Worm (Caenorhabditis elegans) whole organism, midembryonic: ENCODE data around the gene nadk-1.

Experiments used
- T22C8.4 ChIP-seq: fragments of 200-800 bp; sonication (Bioruptor generic); IDR thresholded peaks from 2 replicates; pipeline ENCODE4 v1.3.6; 2022; ENCODE audit warnings: missing genetic modification characterization, missing compliant biosample characterization
- cog-1 ChIP-seq: sonication (generic microtip); optimal IDR thresholded peaks from 2 replicates; lab custom pipeline; 2016; ENCODE audit warnings: missing genetic modification characterization, missing compliant biosample characterization
- flt-1 ChIP-seq: fragments of 200-800 bp; sonication (Bioruptor generic); IDR thresholded peaks from 2 replicates; pipeline ENCODE4 v1.3.6; 2022; ENCODE audit warnings: missing genetic modification characterization, missing compliant biosample characterization
- klf-2 ChIP-seq: fragments of 200-800 bp; sonication (Bioruptor generic); conservative IDR thresholded peaks from 2 replicates; pipeline ENCODE4 v1.3.6; 2022; ENCODE audit warnings: missing genetic modification reagents, missing genetic modification characterization, missing compliant biosample characterization
- med-1 ChIP-seq: sonication (generic microtip); optimal IDR thresholded peaks from 2 replicates; lab custom pipeline; 2017; ENCODE audit warnings: missing genetic modification characterization, mild to moderate bottlenecking, missing compliant biosample characterization, antibody characterized with exemption, missing genetic modification reagents; ENCODE audit not compliant: insufficient read depth
- ref-1 ChIP-seq: fragments of 200-800 bp; sonication (Bioruptor generic); conservative IDR thresholded peaks from 2 replicates; pipeline ENCODE4 v1.3.6; 2022; ENCODE audit warnings: missing genetic modification reagents, missing genetic modification characterization, missing compliant biosample characterization
- tab-1 ChIP-seq: fragments of 200-800 bp; sonication (Bioruptor generic); IDR thresholded peaks from 2 replicates; pipeline ENCODE4 v1.3.6; 2022; ENCODE audit warnings: missing genetic modification characterization, missing compliant biosample characterization
- ztf-23 ChIP-seq: fragments of 200-800 bp; sonication (Bioruptor generic); IDR thresholded peaks from 2 replicates; pipeline ENCODE4 v1.3.6; 2022; ENCODE audit warnings: missing genetic modification reagents, missing genetic modification characterization, missing compliant biosample characterization
- ztf-29 ChIP-seq: fragments of 200-800 bp; sonication (Bioruptor generic); IDR thresholded peaks from 2 replicates; pipeline ENCODE4 v1.3.6; 2022; ENCODE audit warnings: missing genetic modification reagents, missing genetic modification characterization, missing compliant biosample characterization

Gene nadk-1

ce11 chrIV:1433978-1434377 is 22.9 kb upstream of the nadk-1 start:
- TF ChIP-seq T22C8.4 (GFP tag; lab: Robert Waterston, UW) (0 out of 2 replicates have a peak, but pooled peaks have one; percentile 48), tab-1 (no peak)

ce11 chrIV:1434554-1435089 is 22.3 kb upstream of the nadk-1 start, which contains the start of gene clp-6:
TSS of gene clp-6 (minus strand) at chrIV:1435039.
- TF ChIP-seq flt-1 (GFP tag; lab: Robert Waterston, UW), result no peak
- peak; percentile 68 for TF ChIP-seq T22C8.4 (GFP tag; lab: Robert Waterston, UW)
- TF ChIP-seq ztf-29 (GFP tag; lab: Robert Waterston, UW), result no peak
- TF ChIP-seq cog-1 (tag; lab: Kevin White, UChicago), result no peak

DNA sequence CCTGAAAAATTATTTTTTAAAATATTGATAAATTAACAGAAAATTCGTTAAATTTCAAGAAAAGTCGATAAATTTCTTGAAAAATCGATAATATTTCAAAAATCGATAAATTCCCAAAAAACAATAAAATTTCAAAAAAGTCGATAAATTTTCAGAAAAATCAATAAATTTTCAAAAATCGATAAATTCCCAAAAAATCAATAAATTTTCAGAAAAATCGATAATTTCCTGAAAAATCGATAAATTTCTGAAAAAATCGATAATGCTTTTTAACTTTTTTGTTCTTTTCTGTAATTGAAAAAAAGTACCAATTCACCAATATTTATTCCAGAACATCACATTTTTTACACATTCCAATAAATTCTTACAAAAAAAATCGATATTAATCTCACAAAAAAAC is 21.7 kb upstream of the nadk-1 start:
- no peak for TF ChIP-seq klf-2 (GFP tag; lab: Robert Waterston, UW)
- no peak for TF ChIP-seq ztf-29 (GFP tag; lab: Robert Waterston, UW)
- TF ChIP-seq ref-1 (GFP tag; lab: Robert Waterston, UW), result no peak
- TF ChIP-seq ztf-23 (GFP tag; lab: Robert Waterston, UW), result no peak
- peak; percentile 97 for TF ChIP-seq T22C8.4 (GFP tag; lab: Robert Waterston, UW)

DNA sequence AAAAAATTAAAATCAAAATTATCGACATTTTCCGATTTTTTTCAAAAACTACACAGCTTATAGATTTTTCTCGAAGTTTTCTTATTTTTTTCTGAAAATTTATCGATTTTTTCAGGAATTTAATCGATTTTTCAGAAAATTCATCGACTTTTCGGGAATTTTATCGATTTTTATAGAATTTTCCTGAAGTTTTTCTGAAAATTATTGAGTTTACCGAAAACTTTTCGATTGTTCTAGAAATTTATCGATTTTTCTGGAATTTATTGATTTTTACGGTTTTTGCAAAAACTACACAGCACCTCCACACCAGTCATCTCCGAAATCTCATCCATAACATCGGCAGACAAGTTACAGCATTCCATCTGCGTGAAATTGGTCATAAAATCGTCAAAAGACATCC is 19.2 kb upstream of the nadk-1 start:
- TF ChIP-seq cog-1 (tag; lab: Kevin White, UChicago) (no peak), T22C8.4 (GFP tag; lab: Robert Waterston, UW) (peak; percentile 37; the same call in 1 of the 2 replicates)

ce11 chrIV:1443514-1443913 is 13.4 kb upstream of the nadk-1 start:
- no peak for TF ChIP-seq flt-1 (GFP tag; lab: Robert Waterston, UW)
- peak; percentile 95 for TF ChIP-seq T22C8.4 (GFP tag; lab: Robert Waterston, UW)

DNA sequence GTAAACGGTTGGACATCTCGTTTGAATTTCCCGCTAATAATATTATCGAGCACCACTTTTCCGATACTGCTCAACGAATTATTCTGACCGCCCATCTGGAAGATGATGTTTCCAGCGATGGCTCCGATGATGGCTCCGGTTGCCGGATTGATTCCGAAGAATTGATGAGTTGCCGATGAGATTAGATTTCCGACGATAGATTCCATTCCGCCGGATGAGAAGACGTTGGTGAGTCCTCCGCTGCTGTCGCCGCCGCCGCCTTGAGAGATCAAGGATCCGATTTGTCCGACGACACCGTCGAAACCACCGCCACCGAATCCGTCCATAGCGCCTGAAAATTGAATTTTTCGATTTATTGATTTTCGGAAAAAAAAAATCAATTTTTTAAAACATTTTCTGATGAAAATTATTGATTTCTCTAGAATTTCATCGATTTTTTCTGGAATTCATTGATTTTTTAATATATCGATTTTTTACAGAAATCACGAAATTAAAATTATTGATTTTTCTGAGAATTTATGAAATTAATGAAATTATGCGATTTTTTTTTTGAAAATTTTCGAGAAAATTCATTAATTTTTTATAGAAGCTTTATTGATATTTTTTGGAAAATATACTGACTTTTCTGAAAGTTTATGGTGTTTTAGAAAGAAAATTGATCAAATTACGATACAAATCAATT is 12.7 kb upstream of the nadk-1 start:
- TF ChIP-seq klf-2 (GFP tag; lab: Robert Waterston, UW), result no peak
- TF ChIP-seq ref-1 (GFP tag; lab: Robert Waterston, UW), result no peak
- TF ChIP-seq T22C8.4 (GFP tag; lab: Robert Waterston, UW), result peak; percentile 35; the same call in 1 of the 2 replicates
- no peak for TF ChIP-seq ztf-23 (GFP tag; lab: Robert Waterston, UW)

DNA sequence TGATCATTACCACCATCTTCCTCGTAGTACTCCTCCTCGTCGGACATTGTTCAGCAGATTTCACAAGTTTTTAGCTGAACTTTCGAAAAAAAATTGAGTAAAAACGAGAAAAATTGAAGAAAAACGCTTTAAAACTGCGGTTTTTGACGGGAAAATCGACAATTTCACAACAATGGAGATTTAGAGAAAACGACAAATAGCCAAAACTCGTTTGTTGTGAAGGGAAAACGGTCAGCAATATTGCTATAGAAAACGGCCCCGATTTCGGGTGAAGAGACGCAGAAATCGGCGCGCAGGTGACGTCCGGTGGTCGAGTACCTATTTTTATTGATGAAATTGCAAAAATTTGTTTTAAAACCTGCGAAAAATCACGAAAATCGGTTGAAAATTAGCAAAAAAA is 11.0 kb upstream of the nadk-1 start, which contains the start of gene clp-7:
TSS of gene clp-7 (minus strand) at position 47 of the 400 bp plus-strand sequence.
- TF ChIP-seq ref-1 (GFP tag; lab: Robert Waterston, UW) (no peak), cog-1 (tag; lab: Kevin White, UChicago) (no peak)

DNA sequence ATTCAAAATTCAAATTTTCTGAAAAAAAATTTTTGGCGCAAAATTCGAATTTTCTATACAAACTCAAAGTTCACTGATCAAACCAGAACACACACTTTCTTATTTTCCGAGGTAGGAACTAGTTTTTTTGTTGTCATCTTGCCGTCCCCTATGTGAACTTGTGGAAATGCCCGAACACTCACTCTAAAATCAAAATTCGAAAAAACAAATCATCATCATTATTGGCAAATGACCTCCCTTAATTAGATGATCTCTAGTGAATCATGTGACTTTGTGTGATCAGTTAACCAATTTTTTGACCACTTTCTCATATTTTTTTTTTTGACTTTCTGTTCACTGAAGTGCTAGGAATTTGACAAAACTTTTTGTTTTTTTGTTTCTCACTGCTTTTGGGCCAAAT is 4.4 kb upstream of the nadk-1 start:
- no peak for TF ChIP-seq ztf-23 (GFP tag; lab: Robert Waterston, UW)
- TF ChIP-seq ztf-29 (GFP tag; lab: Robert Waterston, UW), result no peak
- TF ChIP-seq klf-2 (GFP tag; lab: Robert Waterston, UW), result no peak
- no peak for TF ChIP-seq med-1
- no peak for TF ChIP-seq ref-1 (GFP tag; lab: Robert Waterston, UW)
- TF ChIP-seq cog-1 (tag; lab: Kevin White, UChicago), result no peak
- no peak for TF ChIP-seq flt-1 (GFP tag; lab: Robert Waterston, UW)
- no peak for TF ChIP-seq T22C8.4 (GFP tag; lab: Robert Waterston, UW)

ce11 chrIV:1453451-1453850 is 3.4 kb upstream of the nadk-1 start:
- no peak for TF ChIP-seq tab-1

DNA sequence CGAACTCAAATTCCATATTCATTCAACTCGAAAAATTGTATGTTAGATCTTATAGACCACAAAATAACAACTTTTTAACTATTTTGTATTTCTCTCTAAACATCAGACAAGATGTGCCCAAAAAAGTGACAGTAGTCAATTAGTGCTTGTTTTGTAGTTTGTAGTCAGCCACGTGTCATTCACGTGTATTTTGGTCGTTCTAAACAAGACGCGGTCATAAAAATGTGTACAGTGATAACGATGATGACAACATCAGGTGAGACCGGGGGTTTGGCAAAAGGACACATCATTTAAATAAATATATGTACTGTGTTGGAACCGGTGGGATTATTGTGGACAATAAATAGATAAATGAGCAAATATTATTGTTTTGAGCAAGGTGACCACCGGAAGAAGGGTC is 2.7 kb upstream of the nadk-1 start:
- TF ChIP-seq ztf-29 (GFP tag; lab: Robert Waterston, UW), result no peak
- TF ChIP-seq T22C8.4 (GFP tag; lab: Robert Waterston, UW), result no peak
- TF ChIP-seq tab-1, result no peak
- TF ChIP-seq cog-1 (tag; lab: Kevin White, UChicago), result no peak
- TF ChIP-seq klf-2 (GFP tag; lab: Robert Waterston, UW), result no peak
- TF ChIP-seq ztf-23 (GFP tag; lab: Robert Waterston, UW), result no peak
- no peak for TF ChIP-seq ref-1 (GFP tag; lab: Robert Waterston, UW)
- no peak for TF ChIP-seq med-1
- no peak for TF ChIP-seq flt-1 (GFP tag; lab: Robert Waterston, UW)

DNA sequence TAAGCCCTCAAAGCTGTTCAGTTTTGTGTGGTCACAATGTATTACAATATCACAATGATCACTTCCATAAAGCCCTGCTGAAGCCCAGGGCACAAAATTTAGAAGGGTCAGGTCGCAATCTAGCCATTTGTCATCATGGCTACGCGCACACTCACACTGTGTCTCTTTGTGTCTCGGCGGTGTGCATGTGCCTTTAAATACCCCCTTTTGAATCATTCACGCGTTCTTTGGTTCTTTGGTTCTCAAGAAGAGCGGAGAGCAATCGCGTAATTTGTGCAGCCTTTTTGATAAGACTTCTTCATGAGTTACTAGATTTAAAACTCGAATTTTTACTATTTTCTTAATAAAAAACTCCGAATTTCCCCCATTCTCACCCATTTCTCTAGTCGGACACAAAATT is 1.9 kb upstream of the nadk-1 start:
- TF ChIP-seq cog-1 (tag; lab: Kevin White, UChicago), result no peak
- TF ChIP-seq T22C8.4 (GFP tag; lab: Robert Waterston, UW), result no peak
- TF ChIP-seq ref-1 (GFP tag; lab: Robert Waterston, UW), result no peak
- no peak for TF ChIP-seq med-1
- no peak for TF ChIP-seq ztf-23 (GFP tag; lab: Robert Waterston, UW)
- no peak for TF ChIP-seq flt-1 (GFP tag; lab: Robert Waterston, UW)
- no peak for TF ChIP-seq tab-1
- no peak for TF ChIP-seq klf-2 (GFP tag; lab: Robert Waterston, UW)
- no peak for TF ChIP-seq ztf-29 (GFP tag; lab: Robert Waterston, UW)
